Fruit fly (Drosophila melanogaster) whole organism, embryonic: ENCODE results near the gene CG12607.

Experiments
- CG13296 ChIP-seq: fragments of 200-800 bp; sonication (Bioruptor generic); optimal IDR thresholded peaks from 3 replicates; lab custom pipeline; 2018; ENCODE audit warnings: missing biosample characterization, mild to moderate bottlenecking, missing genetic modification characterization
- CG2199 ChIP-seq: fragments of 200-800 bp; sonication (Bioruptor generic); IDR thresholded peaks from 3 replicates; pipeline ENCODE4 v1.3.6; 2022; ENCODE audit warnings: missing biosample characterization, missing genetic modification characterization
- CG4360 ChIP-seq: fragments of 200-800 bp; sonication (Bioruptor generic); IDR thresholded peaks from 2 replicates; pipeline ENCODE4 v1.3.6; 2022; ENCODE audit warnings: missing biosample characterization, missing genetic modification characterization
- gem ChIP-seq: fragments of 200-800 bp; sonication (Bioruptor generic); optimal IDR thresholded peaks from 2 replicates; lab custom pipeline; 2019; ENCODE audit warnings: missing biosample characterization, mild to moderate bottlenecking, missing genetic modification characterization, moderate library complexity
- klu ChIP-seq: fragments of 200-800 bp; sonication (Bioruptor generic); IDR thresholded peaks from 2 replicates; pipeline ENCODE4 v1.3.6; 2022; ENCODE audit warnings: missing biosample characterization, missing genetic modification characterization
- schlank ChIP-seq: fragments of 200-800 bp; sonication (Bioruptor generic); optimal IDR thresholded peaks from 2 replicates; lab custom pipeline; 2018; ENCODE audit warnings: missing biosample characterization, mild to moderate bottlenecking, missing genetic modification characterization

DNA sequence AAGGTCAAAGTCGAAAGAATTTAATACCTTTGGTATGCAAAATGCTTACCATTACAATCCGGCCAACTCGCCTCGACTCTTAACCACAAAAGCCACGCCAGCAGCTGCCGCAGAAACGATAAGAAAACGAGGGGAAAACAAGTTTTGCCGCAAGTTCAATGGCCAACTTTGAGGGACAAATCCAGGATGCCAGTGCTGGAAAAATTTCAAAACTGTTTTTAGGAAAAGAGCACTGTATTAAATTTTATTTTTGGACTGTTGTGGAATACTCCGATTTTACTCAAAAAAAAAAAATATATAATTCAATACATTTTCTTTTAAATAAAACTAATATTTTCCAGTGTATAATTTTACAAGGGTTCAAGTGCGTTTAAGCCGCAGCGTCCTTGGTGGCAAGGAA, 48.2 kb downstream of the CG12607 start:
- TF ChIP-seq gem (no peak), CG2199 (GFP tag; lab: Robert Waterston, UW) (no peak), schlank (tag; lab: Kevin White, UChicago) (no peak), klu (GFP tag; lab: Robert Waterston, UW) (no peak), CG13296 (GFP tag; lab: Kevin White, UChicago) (no peak), CG4360 (GFP tag; lab: Robert Waterston, UW) (no peak)
